Fruit fly (Drosophila melanogaster): ENCODE data around the gene CG15370.

DNA sequence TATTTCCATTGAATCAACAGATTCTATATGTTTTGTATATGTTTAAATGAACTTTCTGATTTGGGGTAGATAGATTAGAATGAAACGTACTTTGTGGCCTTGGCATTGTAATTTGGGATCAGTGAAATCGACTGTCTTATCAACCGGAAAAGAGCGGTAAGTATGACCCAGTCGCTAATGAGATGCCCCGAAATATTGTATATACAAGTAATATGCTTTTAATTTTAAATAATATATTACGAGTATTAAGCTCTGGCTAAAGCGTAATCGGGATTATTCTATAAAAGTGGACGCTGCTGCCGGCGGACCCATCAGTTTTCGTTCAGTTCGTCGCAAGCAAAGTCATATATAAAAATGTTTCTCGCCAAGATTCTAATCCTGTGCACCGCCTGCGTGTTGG lies 8.7 kb upstream of the CG15370 start, which contains the start of gene CG15369:
- TF ChIP-seq CG12768 (GFP tag; optimal IDR thresholded peaks at IDR 0.05) (no peak), CG33017 (tag; optimal IDR thresholded peaks at IDR 0.05) (no peak), ovo (GFP tag; optimal IDR thresholded peaks at IDR 0.05) (no peak), Hr96 (GFP tag; optimal IDR thresholded peaks at IDR 0.05) (no peak), CG11617 (GFP tag; optimal IDR thresholded peaks at IDR 0.05) (no peak), tj (GFP tag; optimal IDR thresholded peaks at IDR 0.05) (no peak), kay (GFP tag; ENCODE audit: borderline replicate concordance) (no peak), Crg-1 (GFP tag; optimal IDR thresholded peaks at IDR 0.05) (no peak), CG1620 (GFP tag; optimal IDR thresholded peaks at IDR 0.05) (no peak), Mnt (GFP tag; optimal IDR thresholded peaks at IDR 0.05) (no peak), bab1 (GFP tag; optimal IDR thresholded peaks at IDR 0.05) (no peak), CG14711 (tag; optimal IDR thresholded peaks at IDR 0.05) (no peak), CG7101 (tag; optimal IDR thresholded peaks at IDR 0.05) (no peak)

Measured in whole organism, adult.